Fruit fly (Drosophila melanogaster) whole organism, adult: ENCODE data around the gene E2f1.

ENCODE experiments used
- CG11617 ChIP-seq: fragments of 200-800 bp; sonication (Bioruptor generic); optimal IDR thresholded peaks from 2 replicates; lab custom pipeline; 2017; ENCODE audit warnings: mild to moderate bottlenecking, missing biosample characterization, missing genetic modification reagents, missing genetic modification characterization
- CG14711 ChIP-seq: fragments of 200-800 bp; sonication (Bioruptor generic); optimal IDR thresholded peaks from 2 replicates; lab custom pipeline; 2018; ENCODE audit warnings: missing biosample characterization, mild to moderate bottlenecking, missing genetic modification characterization, moderate library complexity
- CG33017 ChIP-seq: fragments of 200-800 bp; sonication (Bioruptor generic); optimal IDR thresholded peaks from 2 replicates; lab custom pipeline; 2018; ENCODE audit warnings: missing biosample characterization, mild to moderate bottlenecking, missing genetic modification characterization, moderate library complexity
- CG5204 ChIP-seq: fragments of 200-800 bp; sonication (Bioruptor generic); optimal IDR thresholded peaks from 2 replicates; lab custom pipeline; 2016; ENCODE audit warnings: missing biosample characterization, missing genetic modification characterization
- CG7045 ChIP-seq: fragments of 200-800 bp; sonication (Bioruptor generic); optimal IDR thresholded peaks from 2 replicates; lab custom pipeline; 2017; ENCODE audit warnings: missing biosample characterization, mild to moderate bottlenecking, missing genetic modification characterization
- Clk ChIP-seq: fragments of 200-800 bp; sonication (Bioruptor generic); optimal IDR thresholded peaks from 2 replicates; lab custom pipeline; 2017; ENCODE audit warnings: missing biosample characterization, missing genetic modification characterization
- Crg-1 ChIP-seq: fragments of 200-800 bp; sonication (Bioruptor generic); optimal IDR thresholded peaks from 2 replicates; lab custom pipeline; 2016; ENCODE audit warnings: missing biosample characterization, missing genetic modification characterization
- Mnt ChIP-seq: fragments of 200-800 bp; sonication (Bioruptor generic); optimal IDR thresholded peaks from 2 replicates; lab custom pipeline; 2016; ENCODE audit warnings: missing biosample characterization, mild to moderate bottlenecking, missing genetic modification characterization
- bab1 ChIP-seq: fragments of 200-800 bp; sonication (Bioruptor generic); optimal IDR thresholded peaks from 3 replicates; lab custom pipeline; 2019; ENCODE audit warnings: missing biosample characterization, mild to moderate bottlenecking, missing genetic modification characterization, moderate library complexity
- cic ChIP-seq: fragments of 200-800 bp; sonication (Bioruptor generic); optimal IDR thresholded peaks from 2 replicates; lab custom pipeline; 2017; ENCODE audit warnings: missing biosample characterization, mild to moderate bottlenecking, missing genetic modification characterization, moderate library complexity
- cnc ChIP-seq, 2 experiments: fragments of >200 bp; optimal IDR thresholded peaks; 2 replicates each; lab custom pipeline; 2017
- tj ChIP-seq: fragments of 200-800 bp; sonication (Bioruptor generic); optimal IDR thresholded peaks from 3 replicates; lab custom pipeline; 2017; ENCODE audit warnings: missing biosample characterization, mild to moderate bottlenecking, missing genetic modification characterization, moderate library complexity
- toe ChIP-seq: fragments of 200-800 bp; sonication (Bioruptor generic); optimal IDR thresholded peaks from 2 replicates; lab custom pipeline; 2016; ENCODE audit warnings: missing biosample characterization, missing genetic modification characterization

- TF ChIP-seq tj (GFP tag; lab: Kevin White, UChicago) (no peak), cnc (optimal IDR thresholded peaks at IDR 0.05; lab: Kevin White, UChicago) (no peak), Mnt (GFP tag; lab: Kevin White, UChicago) (no peak), bab1 (GFP tag; lab: Kevin White, UChicago) (no peak), CG7045 (GFP tag; lab: Kevin White, UChicago) (no peak), cic (GFP tag; lab: Kevin White, UChicago) (no peak), CG14711 (no peak), CG5204 (GFP tag; lab: Kevin White, UChicago) (no peak), toe (GFP tag; lab: Kevin White, UChicago) (no peak), CG33017 (no peak), Clk (no peak), CG11617 (GFP tag; lab: Kevin White, UChicago) (no peak), Crg-1 (no peak)
Observed at dm6 chr3R:21614858-21615427, 45.7 kb downstream of the E2f1 start.
